Worm (Caenorhabditis elegans) whole organism, L3 larva: ENCODE data around the gene str-89.
A peak's percentile ranks its signal among the peaks of the same experiment; 100 is the strongest.

Experiments
- ama-1 ChIP-seq: fragments of 150-350 bp; optimal IDR thresholded peaks from 2 replicates; lab custom pipeline; 2018
- ceh-82 ChIP-seq: fragments of 150-350 bp; optimal IDR thresholded peaks from 2 replicates; lab custom pipeline; 2014; ENCODE audit warnings: missing biosample characterization, missing genetic modification characterization
- egl-27 ChIP-seq: sonication (generic microtip); optimal IDR thresholded peaks from 4 replicates; lab custom pipeline; 2017; ENCODE audit warnings: missing biosample characterization, missing genetic modification reagents, missing genetic modification characterization
- nhr-23 ChIP-seq: fragments of 150-350 bp; optimal IDR thresholded peaks from 2 replicates; lab custom pipeline; 2014; ENCODE audit warnings: missing biosample characterization, missing genetic modification reagents, missing genetic modification characterization
- nhr-237 ChIP-seq: fragments of 150-350 bp; optimal IDR thresholded peaks from 2 replicates; lab custom pipeline; 2014; ENCODE audit warnings: missing biosample characterization, missing genetic modification characterization
- nhr-76 ChIP-seq: fragments of 150-350 bp; sonication (generic microtip); optimal IDR thresholded peaks from 5 replicates; lab custom pipeline; 2014; ENCODE audit warnings: missing biosample characterization, missing genetic modification characterization
- pqm-1 ChIP-seq: fragments of 150-350 bp; optimal IDR thresholded peaks from 2 replicates; lab custom pipeline; 2017; ENCODE audit warnings: missing biosample characterization, missing genetic modification characterization, inconsistent platforms
- tbx-2 ChIP-seq: sonication (generic microtip); optimal IDR thresholded peaks from 2 replicates; lab custom pipeline; 2016; ENCODE audit warnings: mild to moderate bottlenecking, missing genetic modification characterization, missing compliant biosample characterization

- TF ChIP-seq egl-27 (tag; lab: Kevin White, UChicago) (no peak), nhr-76 (tag; lab: Kevin White, UChicago) (no peak), nhr-237 (no peak), tbx-2 (tag; lab: Kevin White, UChicago) (no peak), nhr-23 (tag; lab: Kevin White, UChicago) (no peak), ceh-82 (tag; lab: Kevin White, UChicago) (no peak), ama-1 (no peak), pqm-1 (peak; percentile 81)
These were observed 6.4 kb upstream of the str-89 start for ce11 chrV:17662260-17662659.
